Worm (Caenorhabditis elegans) whole organism, L4 larva: ENCODE measurements around the gene F54F11.1.

Experiments
- D1046.2 ChIP-seq: fragments of 200-800 bp; sonication (Bioruptor generic); IDR thresholded peaks from 2 replicates; pipeline ENCODE4 v1.3.6; 2022; ENCODE audit warnings: missing genetic modification characterization, missing compliant biosample characterization
- F44E2.7 ChIP-seq: fragments of 200-800 bp; sonication (Bioruptor generic); IDR thresholded peaks from 2 replicates; pipeline ENCODE4 v2.1.2; 2022; ENCODE audit warnings: missing genetic modification characterization, missing compliant biosample characterization
- Y105C5A.15 ChIP-seq: fragments of 200-800 bp; sonication (Bioruptor generic); IDR thresholded peaks from 2 replicates; pipeline ENCODE4 v1.3.6; 2022; ENCODE audit warnings: missing genetic modification characterization, missing compliant biosample characterization
- Y48G9A.11 ChIP-seq: fragments of 200-800 bp; sonication (Bioruptor generic); IDR thresholded peaks from 2 replicates; pipeline ENCODE4 v1.3.6; 2022; ENCODE audit warnings: missing genetic modification reagents, missing genetic modification characterization, missing compliant biosample characterization
- ZK337.2 ChIP-seq: fragments of 200-800 bp; sonication (Bioruptor generic); IDR thresholded peaks from 2 replicates; pipeline ENCODE4 v1.3.6; 2022; ENCODE audit warnings: missing genetic modification reagents, missing genetic modification characterization, missing compliant biosample characterization
- aly-2 ChIP-seq: sonication (generic microtip); optimal IDR thresholded peaks from 2 replicates; lab custom pipeline; 2018; ENCODE audit warnings: missing biosample characterization, missing genetic modification characterization
- arid-1 ChIP-seq: fragments of 200-800 bp; sonication (Bioruptor generic); conservative IDR thresholded peaks from 2 replicates; pipeline ENCODE4 v1.3.6; 2022; ENCODE audit warnings: missing genetic modification reagents, missing genetic modification characterization, missing compliant biosample characterization
- attf-4 ChIP-seq: sonication (generic microtip); optimal IDR thresholded peaks from 3 replicates; lab custom pipeline; 2017; ENCODE audit warnings: missing biosample characterization, missing genetic modification characterization
- ceh-62 ChIP-seq: sonication (generic microtip); optimal IDR thresholded peaks from 2 replicates; lab custom pipeline; 2017; ENCODE audit warnings: missing biosample characterization, missing genetic modification characterization
- ctbp-1 ChIP-seq: fragments of 200-800 bp; sonication (Bioruptor generic); IDR thresholded peaks from 2 replicates; pipeline ENCODE4 v1.3.6; 2022; ENCODE audit warnings: missing genetic modification reagents, missing genetic modification characterization, missing compliant biosample characterization
- daf-12 ChIP-seq: fragments of 150-350 bp; optimal IDR thresholded peaks from 2 replicates; lab custom pipeline; 2014; ENCODE audit warnings: missing biosample characterization, missing genetic modification reagents, missing genetic modification characterization
- daf-16 ChIP-seq, 3 experiments: sonication (generic microtip); optimal IDR thresholded peaks; 2 replicates each; lab custom pipeline; 2016 to 2017; ENCODE audit warnings: missing genetic modification characterization in 3 of 3, missing genetic modification reagents in 3 of 3, mild to moderate bottlenecking in 2 of 3, missing compliant biosample characterization in 2 of 3, missing biosample characterization in 1 of 3, moderate library complexity in 1 of 3
- daf-19 ChIP-seq: fragments of 200-800 bp; sonication (Bioruptor generic); conservative IDR thresholded peaks from 2 replicates; pipeline ENCODE4 v1.3.6; 2022; ENCODE audit warnings: missing genetic modification characterization, missing compliant biosample characterization
- daf-8 ChIP-seq: fragments of 200-800 bp; sonication (Bioruptor generic); IDR thresholded peaks from 2 replicates; pipeline ENCODE4 v1.3.6; 2022; ENCODE audit warnings: missing genetic modification characterization, missing compliant biosample characterization
- dmd-6 ChIP-seq: fragments of 200-800 bp; sonication (Bioruptor generic); IDR thresholded peaks from 2 replicates; pipeline ENCODE4 v1.3.6; 2022; ENCODE audit warnings: missing genetic modification reagents, missing genetic modification characterization, missing compliant biosample characterization
- dmd-9 ChIP-seq: fragments of 200-800 bp; sonication (Bioruptor generic); IDR thresholded peaks from 2 replicates; pipeline ENCODE4 v1.3.6; 2022; ENCODE audit warnings: missing genetic modification reagents, missing genetic modification characterization, missing compliant biosample characterization
- dve-1 ChIP-seq: sonication (generic microtip); optimal IDR thresholded peaks from 2 replicates; lab custom pipeline; 2017; ENCODE audit warnings: antibody characterized with exemption, mild to moderate bottlenecking, missing genetic modification characterization, missing compliant biosample characterization; ENCODE audit not compliant: insufficient read depth
- fkh-10 ChIP-seq: fragments of 150-350 bp; optimal IDR thresholded peaks from 2 replicates; lab custom pipeline; 2014; ENCODE audit warnings: missing biosample characterization, missing genetic modification reagents, missing genetic modification characterization
- gei-8 ChIP-seq: fragments of 200-800 bp; sonication (Bioruptor generic); optimal IDR thresholded peaks from 2 replicates; lab custom pipeline; 2018; ENCODE audit warnings: mild to moderate bottlenecking, missing genetic modification characterization, missing compliant biosample characterization
- hif-1 ChIP-seq, 2 experiments: sonication (generic microtip); optimal IDR thresholded peaks; 2 replicates each; lab custom pipeline; 2016 to 2017; ENCODE audit warnings: missing compliant biosample characterization in 2 of 2, missing genetic modification characterization in 2 of 2, missing genetic modification reagents in 2 of 2, missing genotype in 2 of 2, mild to moderate bottlenecking in 1 of 2
- hlh-30 ChIP-seq: sonication (generic microtip); optimal IDR thresholded peaks from 2 replicates; lab custom pipeline; 2017; ENCODE audit warnings: antibody characterized with exemption, mild to moderate bottlenecking, missing genetic modification characterization, missing compliant biosample characterization; ENCODE audit not compliant: insufficient read depth
- jun-1 ChIP-seq: fragments of 150-350 bp; optimal IDR thresholded peaks from 2 replicates; lab custom pipeline; 2014; ENCODE audit warnings: missing biosample characterization, missing genetic modification reagents, missing genetic modification characterization
- lin-1 ChIP-seq: fragments of 200-800 bp; sonication (Bioruptor generic); IDR thresholded peaks from 2 replicates; pipeline ENCODE4 v1.3.6; 2022; ENCODE audit warnings: missing genetic modification reagents, missing genetic modification characterization, missing compliant biosample characterization
- lin-29 ChIP-seq: fragments of 200-800 bp; sonication (Bioruptor generic); IDR thresholded peaks from 2 replicates; pipeline ENCODE4 v1.3.6; 2022; ENCODE audit warnings: missing genetic modification reagents, missing genetic modification characterization, missing compliant biosample characterization
- lin-39 ChIP-seq: fragments of 150-350 bp; optimal IDR thresholded peaks from 2 replicates; lab custom pipeline; 2014; ENCODE audit warnings: missing biosample characterization, missing genetic modification reagents, missing genetic modification characterization
- madf-9 ChIP-seq: fragments of 200-800 bp; sonication (Bioruptor generic); conservative IDR thresholded peaks from 2 replicates; pipeline ENCODE4 v1.3.6; 2022; ENCODE audit warnings: missing genetic modification reagents, missing genetic modification characterization, missing compliant biosample characterization
- mdl-1 ChIP-seq, 2 experiments: fragments of 150-350 bp in 1 of 2; sonication (generic microtip) in 1 of 2; optimal IDR thresholded peaks; 2 replicates each; lab custom pipeline; 2014 to 2017; ENCODE audit warnings: missing biosample characterization in 2 of 2, missing genetic modification characterization in 2 of 2
- mep-1 ChIP-seq: fragments of 150-350 bp; sonication (generic microtip); optimal IDR thresholded peaks from 3 replicates; lab custom pipeline; 2014; ENCODE audit warnings: missing biosample characterization, missing genetic modification characterization
- mes-2 ChIP-seq: sonication (generic microtip); optimal IDR thresholded peaks from 2 replicates; lab custom pipeline; 2016; ENCODE audit warnings: missing genotype, mild to moderate bottlenecking, missing genetic modification characterization, missing compliant biosample characterization; ENCODE audit not compliant: poor library complexity, severe bottlenecking
- mxl-2 ChIP-seq: fragments of 200-800 bp; sonication (Bioruptor generic); conservative IDR thresholded peaks from 2 replicates; pipeline ENCODE4 v1.3.6; 2022; ENCODE audit warnings: missing genetic modification reagents, missing genetic modification characterization, missing compliant biosample characterization
- mxl-3 ChIP-seq: fragments of 200-800 bp; sonication (Bioruptor generic); optimal IDR thresholded peaks from 2 replicates; lab custom pipeline; 2018; ENCODE audit warnings: mild to moderate bottlenecking, missing genetic modification characterization, missing compliant biosample characterization
- nhr-11 ChIP-seq: fragments of 150-350 bp; optimal IDR thresholded peaks from 2 replicates; lab custom pipeline; 2014; ENCODE audit warnings: missing biosample characterization, missing genetic modification characterization
- nhr-28 ChIP-seq: fragments of 150-350 bp; optimal IDR thresholded peaks from 2 replicates; lab custom pipeline; 2014; ENCODE audit warnings: missing biosample characterization, missing genetic modification characterization
- nhr-41 ChIP-seq: fragments of 200-800 bp; sonication (Bioruptor generic); IDR thresholded peaks from 2 replicates; pipeline ENCODE4 v1.3.6; 2022; ENCODE audit warnings: missing genetic modification reagents, missing genetic modification characterization, missing compliant biosample characterization
- nhr-42 ChIP-seq: fragments of 200-800 bp; sonication (Bioruptor generic); IDR thresholded peaks from 2 replicates; pipeline ENCODE4 v1.3.6; 2022; ENCODE audit warnings: missing genetic modification characterization, missing compliant biosample characterization
- nhr-6 ChIP-seq: fragments of 150-350 bp; optimal IDR thresholded peaks from 2 replicates; lab custom pipeline; 2014; ENCODE audit warnings: missing biosample characterization, missing genetic modification characterization
- nhr-76 ChIP-seq: fragments of 150-350 bp; optimal IDR thresholded peaks from 2 replicates; lab custom pipeline; 2014; ENCODE audit warnings: missing biosample characterization, missing genetic modification characterization
- php-3 ChIP-seq: fragments of 200-800 bp; sonication (Bioruptor generic); IDR thresholded peaks from 2 replicates; pipeline ENCODE4 v1.3.6; 2022; ENCODE audit warnings: missing genetic modification reagents, missing genetic modification characterization, missing compliant biosample characterization
- rbr-2 ChIP-seq: sonication (generic microtip); optimal IDR thresholded peaks from 2 replicates; lab custom pipeline; 2016; ENCODE audit warnings: missing genotype, missing genetic modification characterization, missing compliant biosample characterization
- sdz-12 ChIP-seq: fragments of 200-800 bp; sonication (Bioruptor generic); optimal IDR thresholded peaks from 2 replicates; lab custom pipeline; 2018; ENCODE audit warnings: mild to moderate bottlenecking, missing genetic modification characterization, missing compliant biosample characterization
- snpc-4 ChIP-seq: fragments of 150-350 bp; optimal IDR thresholded peaks from 2 replicates; lab custom pipeline; 2014; ENCODE audit warnings: missing biosample characterization, missing genetic modification characterization
- spr-3 ChIP-seq: fragments of 200-800 bp; sonication (Bioruptor generic); optimal IDR thresholded peaks from 2 replicates; lab custom pipeline; 2018; ENCODE audit warnings: mild to moderate bottlenecking, missing genetic modification characterization, missing compliant biosample characterization
- tra-1 ChIP-seq: fragments of 200-800 bp; sonication (Bioruptor generic); IDR thresholded peaks from 2 replicates; pipeline ENCODE4 v1.3.6; 2022; ENCODE audit warnings: missing genetic modification reagents, missing genetic modification characterization, missing compliant biosample characterization
- vab-7 ChIP-seq: fragments of 200-800 bp; sonication (Bioruptor generic); IDR thresholded peaks from 2 replicates; pipeline ENCODE4 v1.3.6; 2022; ENCODE audit warnings: missing genetic modification reagents, missing genetic modification characterization, missing compliant biosample characterization
- zag-1 ChIP-seq: fragments of 150-350 bp; optimal IDR thresholded peaks from 2 replicates; lab custom pipeline; 2014; ENCODE audit warnings: missing biosample characterization, missing genetic modification characterization
- zfp-2 ChIP-seq: sonication (generic microtip); optimal IDR thresholded peaks from 2 replicates; lab custom pipeline; 2016; ENCODE audit warnings: mild to moderate bottlenecking, missing genetic modification characterization, missing compliant biosample characterization
- zfp-3 ChIP-seq: fragments of 200-800 bp; sonication (Bioruptor generic); conservative IDR thresholded peaks from 2 replicates; pipeline ENCODE4 v1.3.6; 2022; ENCODE audit warnings: missing genetic modification reagents, missing genetic modification characterization, missing compliant biosample characterization
- zip-2 ChIP-seq: fragments of 150-350 bp; optimal IDR thresholded peaks from 2 replicates; lab custom pipeline; 2014; ENCODE audit warnings: missing biosample characterization, missing genetic modification characterization
- ztf-11 ChIP-seq: fragments of 150-350 bp; optimal IDR thresholded peaks from 2 replicates; lab custom pipeline; 2014; ENCODE audit warnings: missing biosample characterization, missing genetic modification characterization

Gene F54F11.1

DNA sequence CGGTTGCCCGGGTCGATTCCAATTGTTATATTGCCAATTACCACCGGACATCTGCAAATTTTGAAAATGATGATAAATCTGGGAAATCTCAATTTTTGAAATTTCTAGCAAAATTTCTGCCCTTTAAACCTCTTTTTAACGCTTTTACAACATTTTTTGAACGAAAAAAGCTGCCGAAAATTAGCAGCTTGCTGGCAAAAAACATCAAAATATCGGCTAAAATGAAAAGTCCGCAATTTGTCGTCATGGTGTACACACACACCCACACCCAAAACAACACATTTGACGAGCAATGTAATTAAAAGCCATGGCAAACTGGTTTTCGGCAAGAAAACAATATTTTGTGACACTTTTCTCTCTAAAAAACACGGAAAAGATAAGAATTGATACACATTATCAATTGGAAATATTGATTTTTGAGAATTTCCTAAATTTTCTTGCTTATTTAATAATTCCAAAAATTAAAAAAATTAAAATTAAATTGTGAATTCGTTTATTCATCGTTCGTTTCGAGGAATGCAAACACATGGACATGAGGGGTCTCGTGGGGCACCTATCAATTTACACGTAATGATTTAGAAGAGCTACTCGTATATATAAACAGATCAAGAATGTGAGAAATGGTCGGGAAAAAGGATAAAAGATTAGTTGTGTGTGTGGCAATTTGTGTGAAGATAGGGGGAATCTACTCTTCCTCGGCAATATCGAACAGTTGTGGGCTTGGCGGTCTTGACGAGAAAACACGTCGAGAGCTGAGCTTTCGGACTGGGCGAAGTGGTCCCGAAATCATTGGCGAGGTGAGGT lies 43.0 kb upstream of the F54F11.1 start, which contains the start of gene pqn-27 (continued):
- peak; percentile 72 for TF ChIP-seq mxl-3 (GFP tag; lab: Kevin White, UChicago)
- TF ChIP-seq ZK337.2 (GFP tag; lab: Robert Waterston, UW), result 0 out of 2 replicates have a peak, but pooled peaks have one; percentile 30
- TF ChIP-seq fkh-10 (GFP tag; lab: Kevin White, UChicago), result no peak
- no peak for TF ChIP-seq snpc-4
- no peak for TF ChIP-seq zag-1 (tag; lab: Kevin White, UChicago)
- peak; percentile 70 for TF ChIP-seq nhr-42 (GFP tag; lab: Robert Waterston, UW)
- TF ChIP-seq nhr-11 (tag; lab: Kevin White, UChicago), result peak; percentile 41
- no peak for TF ChIP-seq tra-1 (GFP tag; lab: Robert Waterston, UW)
- peak; percentile 81 for TF ChIP-seq dve-1 (tag; lab: Kevin White, UChicago)
- no peak for TF ChIP-seq daf-8 (GFP tag; lab: Robert Waterston, UW)
- peak; percentile 77 for TF ChIP-seq nhr-28 (tag; lab: Kevin White, UChicago)
- TF ChIP-seq Y48G9A.11, result no peak
- TF ChIP-seq sdz-12 (GFP tag; lab: Kevin White, UChicago), result peak; percentile 2
- 0 out of 2 replicates have a peak, but pooled peaks have one; percentile 9 for TF ChIP-seq lin-29
- TF ChIP-seq daf-16 (GFP tag; optimal IDR thresholded peaks at IDR 0.05; lab: Kevin White, UChicago), result peak in 1 of 2 experiments; percentile 93
- TF ChIP-seq daf-16 (tag; optimal IDR thresholded peaks at IDR 0.05; lab: Kevin White, UChicago), result peak; percentile 95
- TF ChIP-seq mdl-1 (tag; optimal IDR thresholded peaks at IDR 0.05; lab: Kevin White, UChicago), result peak in 1 of 2 experiments; percentile 61
- no peak for TF ChIP-seq Y105C5A.15 (GFP tag; lab: Robert Waterston, UW)
- TF ChIP-seq madf-9 (GFP tag; lab: Robert Waterston, UW), result no peak
- TF ChIP-seq daf-12, result no peak
- TF ChIP-seq mep-1, result peak; percentile 92
- TF ChIP-seq hlh-30 (tag; lab: Kevin White, UChicago), result peak; percentile 66
- TF ChIP-seq spr-3 (GFP tag; lab: Kevin White, UChicago), result peak; percentile 15
- TF ChIP-seq vab-7 (GFP tag; lab: Robert Waterston, UW), result 0 out of 2 replicates have a peak, but pooled peaks have one; percentile 20
- peak; percentile 79; the same call in 1 of the 2 replicates for TF ChIP-seq php-3 (GFP tag; lab: Robert Waterston, UW)
- peak; percentile 70 for TF ChIP-seq mes-2
- TF ChIP-seq nhr-41 (GFP tag; lab: Robert Waterston, UW), result 0 out of 2 replicates have a peak, but pooled peaks have one; percentile 22
- peak; percentile 62 for TF ChIP-seq zip-2 (tag; lab: Kevin White, UChicago)
- peak; percentile 82 for TF ChIP-seq lin-1 (GFP tag; lab: Robert Waterston, UW)
- no peak for TF ChIP-seq nhr-76 (tag; lab: Kevin White, UChicago)
- TF ChIP-seq lin-39, result no peak
- TF ChIP-seq gei-8 (GFP tag; lab: Kevin White, UChicago), result peak; percentile 47
- no peak; the same call in none of the 2 replicates for TF ChIP-seq ctbp-1
- no peak; the same call in 1 of the 2 replicates for TF ChIP-seq arid-1
- no peak for TF ChIP-seq daf-19 (GFP tag; lab: Robert Waterston, UW)
- TF ChIP-seq rbr-2 (tag; lab: Kevin White, UChicago), result peak; percentile 57
- peak; percentile 73 for TF ChIP-seq nhr-6 (tag; lab: Kevin White, UChicago)
- peak; percentile 87 for TF ChIP-seq zfp-3 (GFP tag; lab: Robert Waterston, UW)
- TF ChIP-seq jun-1 (tag; lab: Kevin White, UChicago), result peak; percentile 1
- TF ChIP-seq zfp-2 (tag; lab: Kevin White, UChicago), result no peak
- no peak for TF ChIP-seq attf-4 (tag; lab: Kevin White, UChicago)
- no peak for TF ChIP-seq aly-2 (tag; lab: Kevin White, UChicago)
- no peak for TF ChIP-seq mxl-2
- peak; percentile 29 to 73 for TF ChIP-seq hif-1 (tag; optimal IDR thresholded peaks at IDR 0.05; lab: Kevin White, UChicago)
- TF ChIP-seq ceh-62, result no peak
- no peak for TF ChIP-seq D1046.2 (GFP tag; lab: Robert Waterston, UW)
- TF ChIP-seq dmd-9 (GFP tag; lab: Robert Waterston, UW), result no peak
- TF ChIP-seq ztf-11 (tag; lab: Kevin White, UChicago), result no peak
- peak; percentile 77 for TF ChIP-seq dmd-6 (GFP tag; lab: Robert Waterston, UW)
- TF ChIP-seq F44E2.7, result no peak
